Worm (Caenorhabditis elegans) whole organism, L2 larva: ENCODE results near the gene R11F4.2.

Experiments
- aly-2 ChIP-seq: fragments of 150-350 bp; optimal IDR thresholded peaks from 2 replicates; lab custom pipeline; 2014; ENCODE audit warnings: missing biosample characterization, missing genetic modification characterization
- mab-5 ChIP-seq: fragments of 150-350 bp; optimal IDR thresholded peaks from 2 replicates; lab custom pipeline; 2014; ENCODE audit warnings: missing biosample characterization, missing genetic modification characterization
- nhr-12 ChIP-seq: fragments of 150-350 bp; optimal IDR thresholded peaks from 2 replicates; lab custom pipeline; 2014; ENCODE audit warnings: missing biosample characterization, missing genetic modification characterization
- nhr-25 ChIP-seq: fragments of 150-350 bp; sonication (generic microtip); optimal IDR thresholded peaks from 3 replicates; lab custom pipeline; 2014; ENCODE audit warnings: missing biosample characterization, missing genetic modification characterization

DNA sequence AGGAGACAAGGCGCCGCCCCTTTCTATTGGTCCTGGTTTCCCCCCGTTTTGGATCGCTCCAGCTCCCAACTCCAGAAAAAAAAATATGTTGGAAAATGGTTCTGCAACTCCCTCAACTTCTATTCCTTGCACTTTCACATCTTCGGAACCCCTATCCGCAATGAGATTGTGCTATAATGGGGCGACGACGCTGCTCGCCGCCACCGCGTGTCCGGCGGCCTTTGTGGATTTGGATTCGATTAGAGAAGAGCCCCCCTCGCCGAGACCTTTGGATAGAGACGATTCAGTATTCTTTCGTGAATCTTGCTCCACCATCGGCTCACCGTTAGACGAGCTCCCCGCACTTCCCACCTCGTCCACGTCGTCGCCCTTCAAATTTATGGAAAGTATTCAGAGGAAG is 24.3 kb downstream of the R11F4.2 start:
- TF ChIP-seq aly-2 (no peak), nhr-25 (tag; lab: Kevin White, UChicago) (no peak), nhr-12 (tag; lab: Kevin White, UChicago) (no peak), mab-5 (no peak)
